Worm (Caenorhabditis elegans): Measurements from ENCODE around the gene F14F9.6.

Gene F14F9.6

ce11 chrV:5146394-5146793 is at the start of gene F14F9.6:
Gene F14F9.6 (minus strand): TSS chrV:5146494.
- TF ChIP-seq klf-2 (GFP tag; conservative IDR thresholded peaks at IDR 0.05) (no peak), ref-1 (GFP tag; conservative IDR thresholded peaks at IDR 0.05) (no peak)

ce11 chrV:5194508-5194907 is 48.2 kb upstream of the F14F9.6 start, which contains the start of gene abu-8:
Gene abu-8 (minus strand): TSS chrV:5194608.
- TF ChIP-seq flt-1 (GFP tag; IDR thresholded peaks at IDR 0.05) (no peak), klf-2 (GFP tag; conservative IDR thresholded peaks at IDR 0.05) (0 out of 2 replicates have a peak, but pooled peaks have one; percentile 18)

DNA sequence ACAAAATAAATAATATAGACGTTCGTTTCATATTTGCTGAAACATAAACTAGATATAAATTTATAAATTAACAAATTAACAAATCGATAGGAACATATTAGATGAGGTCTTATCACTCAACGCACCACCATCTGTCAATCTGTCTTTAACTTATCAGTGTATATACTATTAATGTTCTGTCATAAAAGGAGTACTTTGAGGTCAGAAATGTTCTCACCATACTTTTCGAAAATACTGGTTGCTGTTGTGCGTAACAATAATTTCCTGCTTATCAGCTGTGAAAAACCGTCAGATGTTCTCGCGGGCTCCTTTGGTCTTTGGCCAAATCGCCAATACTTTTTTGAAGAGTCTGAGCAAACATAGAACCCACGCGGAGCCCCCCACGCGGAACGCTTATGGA is 46.2 kb upstream of the F14F9.6 start, which contains the start of gene C03A7.13:
Gene C03A7.13 (minus strand): TSS at position 43 of the 400 bp plus-strand sequence.
- TF ChIP-seq ztf-23 (GFP tag; IDR thresholded peaks at IDR 0.05) (no peak), ref-1 (GFP tag; conservative IDR thresholded peaks at IDR 0.05) (no peak), med-1 (GFP tag; optimal IDR thresholded peaks at IDR 0.05; ENCODE audit: insufficient read depth) (no peak), flt-1 (GFP tag; IDR thresholded peaks at IDR 0.05) (no peak), klf-2 (GFP tag; conservative IDR thresholded peaks at IDR 0.05) (no peak), cog-1 (tag; optimal IDR thresholded peaks at IDR 0.05) (no peak), tab-1 (GFP tag; IDR thresholded peaks at IDR 0.05) (no peak), ztf-29 (GFP tag; IDR thresholded peaks at IDR 0.05) (no peak), T22C8.4 (GFP tag; IDR thresholded peaks at IDR 0.05) (no peak)

ce11 chrV:5181612-5182011 is 35.3 kb upstream of the F14F9.6 start, which contains the start of gene C03A7.2:
Gene C03A7.2 (plus strand): TSS chrV:5181912.
- no peak for TF ChIP-seq klf-2 (GFP tag; conservative IDR thresholded peaks at IDR 0.05)

ce11 chrV:5178051-5178450 is 31.8 kb upstream of the F14F9.6 start:
- TF ChIP-seq klf-2 (GFP tag; conservative IDR thresholded peaks at IDR 0.05) (no peak), ztf-23 (GFP tag; IDR thresholded peaks at IDR 0.05) (no peak), ref-1 (GFP tag; conservative IDR thresholded peaks at IDR 0.05) (no peak), ztf-29 (GFP tag; IDR thresholded peaks at IDR 0.05) (no peak), cog-1 (tag; optimal IDR thresholded peaks at IDR 0.05) (no peak), T22C8.4 (GFP tag; IDR thresholded peaks at IDR 0.05) (no peak), tab-1 (GFP tag; IDR thresholded peaks at IDR 0.05) (no peak)

- no peak for TF ChIP-seq klf-2 (GFP tag; conservative IDR thresholded peaks at IDR 0.05)
- TF ChIP-seq ztf-29 (GFP tag; IDR thresholded peaks at IDR 0.05): no peak
- no peak for TF ChIP-seq ztf-23 (GFP tag; IDR thresholded peaks at IDR 0.05)
These were observed 30.9 kb upstream of the F14F9.6 start, which contains the start of gene ugt-51 for ce11 chrV:5177209-5177608. Gene ugt-51 (minus strand): TSS chrV:5177309.

- TF ChIP-seq ztf-23 (GFP tag; IDR thresholded peaks at IDR 0.05) (no peak), T22C8.4 (GFP tag; IDR thresholded peaks at IDR 0.05) (no peak), ztf-29 (GFP tag; IDR thresholded peaks at IDR 0.05) (no peak), ref-1 (GFP tag; conservative IDR thresholded peaks at IDR 0.05) (no peak), klf-2 (GFP tag; conservative IDR thresholded peaks at IDR 0.05) (no peak), flt-1 (GFP tag; IDR thresholded peaks at IDR 0.05) (no peak), tab-1 (GFP tag; IDR thresholded peaks at IDR 0.05) (no peak), med-1 (GFP tag; optimal IDR thresholded peaks at IDR 0.05; ENCODE audit: insufficient read depth) (no peak), cog-1 (tag; optimal IDR thresholded peaks at IDR 0.05) (no peak)
These were observed 26.5 kb upstream of the F14F9.6 start, which contains the start of gene srt-65 for ce11 chrV:5172833-5173232. Gene srt-65 (minus strand): TSS chrV:5172933.

DNA sequence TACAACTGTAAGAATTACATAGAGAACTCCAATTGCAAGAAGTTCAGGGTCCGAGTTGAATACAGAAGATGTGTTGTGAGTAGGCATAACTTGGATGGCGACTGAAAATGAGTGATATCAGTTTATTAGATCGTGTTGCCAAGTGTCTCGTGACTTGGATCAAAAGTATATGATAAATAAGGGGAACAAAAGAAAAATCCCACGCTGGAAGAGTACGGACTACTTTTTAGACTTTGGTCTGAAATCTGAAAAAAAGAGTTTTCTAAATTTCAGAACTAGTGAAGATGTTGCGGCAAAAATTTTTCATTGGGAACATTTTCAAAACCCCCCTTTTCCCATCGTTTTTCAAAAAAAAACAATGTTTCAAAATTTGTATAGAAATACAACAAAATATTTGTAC is 23.3 kb upstream of the F14F9.6 start, which contains the start of gene srt-64:
Gene srt-64 (minus strand): TSS at position 101 of the 400 bp plus-strand sequence.
- TF ChIP-seq med-1 (GFP tag; optimal IDR thresholded peaks at IDR 0.05; ENCODE audit: insufficient read depth) (no peak), ztf-29 (GFP tag; IDR thresholded peaks at IDR 0.05) (no peak)

ce11 chrV:5165426-5165825 is 19.1 kb upstream of the F14F9.6 start, which contains the start of gene srw-140:
Gene srw-140 (plus strand): TSS chrV:5165726.
- TF ChIP-seq med-1 (GFP tag; optimal IDR thresholded peaks at IDR 0.05; ENCODE audit: insufficient read depth): no peak
- no peak for TF ChIP-seq ref-1 (GFP tag; conservative IDR thresholded peaks at IDR 0.05)
- no peak for TF ChIP-seq T22C8.4 (GFP tag; IDR thresholded peaks at IDR 0.05)
- no peak for TF ChIP-seq cog-1 (tag; optimal IDR thresholded peaks at IDR 0.05)
- TF ChIP-seq ztf-29 (GFP tag; IDR thresholded peaks at IDR 0.05): no peak
- TF ChIP-seq tab-1 (GFP tag; IDR thresholded peaks at IDR 0.05): no peak
- no peak for TF ChIP-seq ztf-23 (GFP tag; IDR thresholded peaks at IDR 0.05)
- no peak for TF ChIP-seq klf-2 (GFP tag; conservative IDR thresholded peaks at IDR 0.05)
- TF ChIP-seq flt-1 (GFP tag; IDR thresholded peaks at IDR 0.05): no peak

DNA sequence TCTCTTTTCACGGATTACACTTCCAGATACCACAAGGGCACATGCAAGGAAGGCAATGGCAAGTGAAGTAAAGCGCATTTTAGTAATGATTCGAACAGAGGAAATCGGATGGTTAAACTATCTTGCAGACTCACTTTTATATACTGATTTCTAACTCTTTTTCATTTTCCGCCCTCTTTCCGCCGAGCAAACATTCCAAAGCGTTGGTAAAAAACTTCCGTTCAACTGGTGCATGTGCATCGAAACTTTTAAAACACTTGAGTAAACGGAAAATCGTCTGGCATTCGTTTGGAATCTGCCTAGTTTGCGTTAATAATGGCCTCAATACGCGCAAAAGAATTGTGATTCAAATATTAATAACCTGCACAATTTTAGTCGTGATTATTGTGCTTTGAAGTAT is 18.4 kb upstream of the F14F9.6 start, which contains the start of gene abu-7:
Gene abu-7 (minus strand): TSS at position 101 of the 400 bp plus-strand sequence.
- TF ChIP-seq T22C8.4 (GFP tag; IDR thresholded peaks at IDR 0.05) (no peak), klf-2 (GFP tag; conservative IDR thresholded peaks at IDR 0.05) (no peak), ztf-23 (GFP tag; IDR thresholded peaks at IDR 0.05) (no peak), ref-1 (GFP tag; conservative IDR thresholded peaks at IDR 0.05) (no peak), ztf-29 (GFP tag; IDR thresholded peaks at IDR 0.05) (no peak), flt-1 (GFP tag; IDR thresholded peaks at IDR 0.05) (no peak), tab-1 (GFP tag; IDR thresholded peaks at IDR 0.05) (no peak), cog-1 (tag; optimal IDR thresholded peaks at IDR 0.05) (no peak), med-1 (GFP tag; optimal IDR thresholded peaks at IDR 0.05; ENCODE audit: insufficient read depth) (no peak)

- TF ChIP-seq med-1 (GFP tag; optimal IDR thresholded peaks at IDR 0.05; ENCODE audit: insufficient read depth) (no peak), ztf-23 (GFP tag; IDR thresholded peaks at IDR 0.05) (no peak), flt-1 (GFP tag; IDR thresholded peaks at IDR 0.05) (no peak), ref-1 (GFP tag; conservative IDR thresholded peaks at IDR 0.05) (no peak), ztf-29 (GFP tag; IDR thresholded peaks at IDR 0.05) (no peak), tab-1 (GFP tag; IDR thresholded peaks at IDR 0.05) (no peak), cog-1 (tag; optimal IDR thresholded peaks at IDR 0.05) (no peak), T22C8.4 (GFP tag; IDR thresholded peaks at IDR 0.05) (no peak), klf-2 (GFP tag; conservative IDR thresholded peaks at IDR 0.05) (no peak)
These were observed 15.5 kb upstream of the F14F9.6 start, which contains the start of gene abu-6 for ce11 chrV:5161792-5162191. Gene abu-6 (minus strand): TSS chrV:5161892.

Measured in whole organism, midembryonic.